Worm (Caenorhabditis elegans) whole organism, late embryonic: ENCODE results near the gene grl-21.

Experiments used
- K09A11.1 ChIP-seq: sonication (generic microtip); optimal IDR thresholded peaks from 2 replicates; lab custom pipeline; 2017; ENCODE audit warnings: antibody characterized with exemption, mild to moderate bottlenecking, missing genetic modification characterization, missing compliant biosample characterization; ENCODE audit not compliant: insufficient read depth
- hlh-30 ChIP-seq: sonication (generic microtip); optimal IDR thresholded peaks from 2 replicates; lab custom pipeline; 2017; ENCODE audit warnings: antibody characterized with exemption, missing genetic modification characterization, missing compliant biosample characterization; ENCODE audit not compliant: insufficient read depth
- lim-6 ChIP-seq: sonication (generic microtip); optimal IDR thresholded peaks from 2 replicates; lab custom pipeline; 2016; ENCODE audit warnings: missing genetic modification characterization, missing compliant biosample characterization
- nhr-232 ChIP-seq: sonication (generic microtip); optimal IDR thresholded peaks from 2 replicates; lab custom pipeline; 2016; ENCODE audit warnings: missing genetic modification characterization, missing compliant biosample characterization
- pqm-1 ChIP-seq: sonication (generic microtip); optimal IDR thresholded peaks from 2 replicates; lab custom pipeline; 2016; ENCODE audit warnings: missing genetic modification characterization, missing compliant biosample characterization
- syd-9 ChIP-seq: sonication (generic microtip); optimal IDR thresholded peaks from 2 replicates; lab custom pipeline; 2016; ENCODE audit warnings: mild to moderate bottlenecking, missing genetic modification characterization, moderate library complexity, missing compliant biosample characterization

DNA sequence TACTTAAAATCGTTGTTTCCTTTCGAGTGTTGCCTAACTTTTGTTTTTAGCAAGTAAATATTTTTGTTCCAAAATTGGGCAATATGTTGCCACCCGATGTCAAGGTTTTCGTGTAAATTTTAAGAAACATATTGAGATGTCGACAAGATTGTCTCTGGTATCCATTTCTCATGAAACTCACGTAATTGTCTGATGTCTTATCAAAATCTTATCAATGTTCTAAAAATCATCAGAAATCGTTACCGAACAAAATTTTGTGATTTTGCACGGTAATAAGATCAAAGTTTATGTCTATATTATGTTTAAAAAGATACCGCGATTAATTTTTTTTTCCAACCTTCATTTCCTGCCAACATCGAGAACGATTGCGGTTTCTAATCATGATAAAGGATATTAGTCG lies 38.3 kb upstream of the grl-21 start:
- TF ChIP-seq nhr-232 (tag; lab: Kevin White, UChicago) (no peak), K09A11.1 (tag; lab: Kevin White, UChicago) (no peak), lim-6 (tag; lab: Kevin White, UChicago) (no peak), syd-9 (no peak), pqm-1 (tag; lab: Kevin White, UChicago) (no peak), hlh-30 (tag; lab: Kevin White, UChicago) (no peak)
